Worm (Caenorhabditis elegans): ENCODE measurements around the gene cpg-24.

DNA sequence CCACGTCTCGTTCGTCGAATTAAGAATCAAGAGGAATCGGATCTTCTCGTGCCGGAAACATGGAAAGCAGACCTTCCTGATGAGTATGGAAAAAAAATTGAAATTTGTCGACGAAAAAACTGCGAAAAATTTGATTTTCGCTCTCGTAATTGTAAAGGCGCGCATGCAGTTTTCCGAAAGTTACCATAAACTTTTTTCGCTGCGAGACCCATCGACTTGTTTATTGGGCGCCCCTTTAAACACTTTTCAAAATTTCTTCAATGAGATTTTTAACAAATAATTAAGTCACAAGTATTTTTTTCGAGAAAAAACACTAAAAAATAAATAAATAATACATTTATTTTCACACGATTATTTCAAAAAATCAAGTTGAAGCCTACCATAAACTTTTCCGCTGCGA, 29.0 kb downstream of the cpg-24 start:
- no peak for TF ChIP-seq ces-1 (GFP tag; optimal IDR thresholded peaks at IDR 0.05)
- no peak for TF ChIP-seq fos-1 (tag; optimal IDR thresholded peaks at IDR 0.05)
- no peak for TF ChIP-seq lin-13 (GFP tag; optimal IDR thresholded peaks at IDR 0.05)
- no peak for TF ChIP-seq lsy-2 (tag; optimal IDR thresholded peaks at IDR 0.05)
- TF ChIP-seq rnt-1 (tag; optimal IDR thresholded peaks at IDR 0.05), result no peak
- TF ChIP-seq nhr-28 (tag; optimal IDR thresholded peaks at IDR 0.05), result no peak
- no peak for TF ChIP-seq swsn-7 (tag; optimal IDR thresholded peaks at IDR 0.05)
- no peak for TF ChIP-seq isw-1 (GFP tag; IDR thresholded peaks at IDR 0.05)
- TF ChIP-seq unc-62 (GFP tag; optimal IDR thresholded peaks at IDR 0.05), result no peak
- TF ChIP-seq lir-3 (tag; optimal IDR thresholded peaks at IDR 0.05; ENCODE audit: poor library complexity), result no peak
- no peak for TF ChIP-seq mdl-1 (tag; optimal IDR thresholded peaks at IDR 0.05)
